Fruit fly (Drosophila melanogaster): ENCODE measurements around the gene CG3448.

DNA sequence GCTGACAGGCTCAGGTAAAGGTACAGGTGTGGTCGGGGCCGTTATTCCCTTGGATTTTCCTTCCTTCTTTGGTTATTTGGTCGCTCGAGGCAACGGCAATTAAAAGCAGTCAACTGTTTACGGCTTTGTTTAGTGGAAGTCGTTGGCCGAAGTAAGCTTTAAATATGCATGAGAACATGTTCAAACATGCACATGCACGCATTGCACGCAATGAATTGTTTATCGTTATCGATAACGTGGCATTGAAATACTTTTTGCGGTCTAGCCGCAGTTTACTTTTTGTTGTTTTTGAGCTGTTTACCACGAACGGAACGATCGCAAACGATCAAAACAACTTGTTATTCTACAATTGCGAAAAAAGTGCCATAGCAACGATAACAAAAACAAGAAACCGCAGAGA, 29.8 kb downstream of the CG3448 start:
- no peak for TF ChIP-seq psq (optimal IDR thresholded peaks at IDR 0.05)
- no peak for TF ChIP-seq Myc (optimal IDR thresholded peaks at IDR 0.05)
- TF ChIP-seq h (optimal IDR thresholded peaks at IDR 0.05), result no peak

Data from Kc167 (cell line).